Fruit fly (Drosophila melanogaster): Measurements from ENCODE around the gene GluClalpha.

DNA sequence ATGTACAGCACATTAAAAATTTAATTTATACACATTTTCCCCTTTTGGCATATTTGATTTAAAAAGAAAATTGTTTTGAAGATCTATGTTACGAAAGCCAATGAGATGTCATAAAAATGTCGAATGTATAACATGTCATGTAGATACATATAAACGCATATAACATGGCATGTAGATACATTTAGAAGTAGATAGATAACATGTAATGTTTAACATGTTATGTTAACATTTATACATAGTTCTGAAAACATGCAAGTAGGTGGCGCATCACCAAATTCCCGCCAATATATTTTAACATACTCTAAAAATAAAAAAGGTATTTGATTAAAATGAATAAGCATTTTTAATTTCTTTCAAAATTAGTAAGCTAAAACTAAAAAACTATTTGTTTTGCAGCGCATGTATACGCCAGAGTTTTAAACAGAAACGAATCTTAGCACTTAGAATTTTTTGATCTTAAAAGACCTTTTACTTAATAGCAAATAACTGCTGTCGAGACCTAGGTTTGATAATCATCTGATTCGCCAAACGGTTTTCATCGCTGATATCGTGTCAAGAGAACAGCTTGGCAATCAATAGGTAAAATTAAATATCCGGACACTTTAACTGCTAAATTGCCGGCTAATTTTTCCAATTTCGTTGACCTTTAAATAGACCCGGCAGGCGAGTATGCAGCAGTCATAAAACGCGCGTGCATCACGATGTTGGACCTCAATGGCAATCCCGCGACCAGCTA is 47.7 kb downstream of the GluClalpha start, which contains the start of gene Acsx2:
- TF ChIP-seq foxo (GFP tag; optimal IDR thresholded peaks at IDR 0.05) (no peak), sv (GFP tag; optimal IDR thresholded peaks at IDR 0.05) (no peak), brk (GFP tag; optimal IDR thresholded peaks at IDR 0.05) (no peak), psq (GFP tag; optimal IDR thresholded peaks at IDR 0.05) (no peak), Dfd (GFP tag; optimal IDR thresholded peaks at IDR 0.05) (no peak), ey (GFP tag; optimal IDR thresholded peaks at IDR 0.05) (no peak), Sp1 (GFP tag; optimal IDR thresholded peaks at IDR 0.05) (no peak)

All from whole organism, wandering third instar larva.